Fruit fly (Drosophila melanogaster) whole organism, prepupa: ENCODE results near the gene CG13855.

Source experiments
- Blimp-1 ChIP-seq: fragments of 200-800 bp; sonication (Bioruptor generic); optimal IDR thresholded peaks from 3 replicates; lab custom pipeline; 2017; ENCODE audit warnings: missing biosample characterization, missing genetic modification characterization, mild to moderate bottlenecking, moderate library complexity, missing genetic modification reagents
- CG10631 ChIP-seq: fragments of 200-800 bp; sonication (Bioruptor generic); optimal IDR thresholded peaks from 2 replicates; lab custom pipeline; 2016; ENCODE audit warnings: missing biosample characterization, missing genetic modification characterization
- CG10669 ChIP-seq: fragments of 200-800 bp; sonication (Bioruptor generic); optimal IDR thresholded peaks from 3 replicates; lab custom pipeline; 2018; ENCODE audit warnings: missing biosample characterization, mild to moderate bottlenecking, missing genetic modification characterization, moderate library complexity
- CG11294 ChIP-seq: fragments of 200-800 bp; sonication (Bioruptor generic); IDR thresholded peaks from 2 replicates; pipeline ENCODE4 v1.3.6; 2022; ENCODE audit warnings: missing biosample characterization, missing genetic modification characterization
- CG11902 ChIP-seq: fragments of 200-800 bp; sonication (Bioruptor generic); optimal IDR thresholded peaks from 3 replicates; lab custom pipeline; 2016; ENCODE audit warnings: missing biosample characterization, missing genetic modification characterization
- CG15336 ChIP-seq: fragments of 200-800 bp; sonication (Bioruptor generic); IDR thresholded peaks from 2 replicates; pipeline ENCODE4 v1.3.6; 2022; ENCODE audit warnings: missing biosample characterization, missing genetic modification characterization
- CG1621 ChIP-seq: fragments of 200-800 bp; sonication (Bioruptor generic); optimal IDR thresholded peaks from 3 replicates; lab custom pipeline; 2018; ENCODE audit warnings: missing biosample characterization, mild to moderate bottlenecking, missing genetic modification characterization
- CG16779 ChIP-seq: fragments of 200-800 bp; sonication (Bioruptor generic); optimal IDR thresholded peaks from 3 replicates; lab custom pipeline; 2017; ENCODE audit warnings: missing biosample characterization, mild to moderate bottlenecking, missing genetic modification characterization
- CG3032 ChIP-seq: fragments of 200-800 bp; optimal IDR thresholded peaks from 2 replicates; lab custom pipeline; 2019; ENCODE audit warnings: missing biosample characterization, mild to moderate bottlenecking, missing genetic modification characterization, moderate library complexity
- CG31627 ChIP-seq: fragments of 200-800 bp; sonication (Bioruptor generic); optimal IDR thresholded peaks from 3 replicates; lab custom pipeline; 2016; ENCODE audit warnings: missing biosample characterization, missing genetic modification characterization
- CG32006 ChIP-seq: fragments of 200-800 bp; sonication (Bioruptor generic); optimal IDR thresholded peaks from 3 replicates; lab custom pipeline; 2017; ENCODE audit warnings: missing biosample characterization, mild to moderate bottlenecking, missing genetic modification characterization
- CG34406 ChIP-seq: fragments of 200-800 bp; sonication (Bioruptor generic); optimal IDR thresholded peaks from 3 replicates; lab custom pipeline; 2016; ENCODE audit warnings: missing biosample characterization, missing genetic modification characterization
- CG3919 ChIP-seq: fragments of 200-800 bp; sonication (Bioruptor generic); optimal IDR thresholded peaks from 3 replicates; lab custom pipeline; 2016; ENCODE audit warnings: missing biosample characterization, missing genetic modification characterization
- CG6163 ChIP-seq: fragments of 200-800 bp; sonication (Bioruptor generic); IDR thresholded peaks from 3 replicates; pipeline ENCODE4 v1.3.6; 2022; ENCODE audit warnings: missing biosample characterization, missing genetic modification characterization
- CG6792 ChIP-seq: fragments of 200-800 bp; sonication (Bioruptor generic); optimal IDR thresholded peaks from 3 replicates; lab custom pipeline; 2016; ENCODE audit warnings: missing biosample characterization, missing genetic modification characterization
- CG6808 ChIP-seq: fragments of 200-800 bp; sonication (Bioruptor generic); optimal IDR thresholded peaks from 3 replicates; lab custom pipeline; 2017; ENCODE audit warnings: missing biosample characterization, missing genetic modification characterization, mild to moderate bottlenecking, moderate library complexity, missing genetic modification reagents
- CG6854 ChIP-seq: fragments of 200-800 bp; sonication (Bioruptor generic); optimal IDR thresholded peaks from 2 replicates; lab custom pipeline; 2017; ENCODE audit warnings: missing biosample characterization, mild to moderate bottlenecking, missing genetic modification characterization
- CG7368 ChIP-seq: fragments of 200-800 bp; sonication (Bioruptor generic); optimal IDR thresholded peaks from 3 replicates; lab custom pipeline; 2016; ENCODE audit warnings: missing biosample characterization, missing genetic modification characterization
- CG8119 ChIP-seq: fragments of 200-800 bp; sonication (Bioruptor generic); IDR thresholded peaks from 3 replicates; pipeline ENCODE4 v1.3.6; 2022; ENCODE audit warnings: missing biosample characterization, missing genetic modification characterization
- CG8319 ChIP-seq: fragments of 200-800 bp; sonication (Bioruptor generic); optimal IDR thresholded peaks from 3 replicates; lab custom pipeline; 2016; ENCODE audit warnings: missing biosample characterization, missing genetic modification characterization
- CG8632 ChIP-seq: fragments of 200-800 bp; sonication (Bioruptor generic); optimal IDR thresholded peaks from 3 replicates; lab custom pipeline; 2016; ENCODE audit warnings: missing biosample characterization, missing genetic modification characterization
- CG9139 ChIP-seq: fragments of 200-800 bp; sonication (Bioruptor generic); optimal IDR thresholded peaks from 3 replicates; lab custom pipeline; 2017; ENCODE audit warnings: missing biosample characterization, mild to moderate bottlenecking, missing genetic modification characterization
- Eip75B ChIP-seq: fragments of 200-800 bp; sonication (Bioruptor generic); optimal IDR thresholded peaks from 3 replicates; lab custom pipeline; 2016; ENCODE audit warnings: missing biosample characterization, missing genetic modification characterization
- Eip78C ChIP-seq: fragments of 200-800 bp; sonication (Bioruptor generic); peaks from one replicate; lab custom pipeline; 2016; ENCODE audit warnings: missing biosample characterization, missing genetic modification characterization
- Eip93F ChIP-seq: fragments of 200-800 bp; sonication (Bioruptor generic); optimal IDR thresholded peaks from 2 replicates; lab custom pipeline; 2016; ENCODE audit warnings: missing biosample characterization, mild to moderate bottlenecking, missing genetic modification characterization
- Ets21C ChIP-seq: fragments of 200-800 bp; sonication (Bioruptor generic); optimal IDR thresholded peaks from 3 replicates; lab custom pipeline; 2016; ENCODE audit warnings: missing biosample characterization, missing genetic modification characterization
- Ets96B ChIP-seq: fragments of 200-800 bp; optimal IDR thresholded peaks from 2 replicates; lab custom pipeline; 2019; ENCODE audit warnings: missing biosample characterization, mild to moderate bottlenecking, missing genetic modification characterization, moderate library complexity
- Gug ChIP-seq: fragments of 200-800 bp; sonication (Bioruptor generic); IDR thresholded peaks from 2 replicates; pipeline ENCODE4 v1.3.6; 2022; ENCODE audit warnings: missing biosample characterization, missing genetic modification characterization
- Hr38 ChIP-seq: sonication (Bioruptor generic); optimal IDR thresholded peaks from 2 replicates; lab custom pipeline; 2016; ENCODE audit warnings: missing biosample characterization, missing genetic modification characterization
- Hr4 ChIP-seq: fragments of 200-800 bp; sonication (Bioruptor generic); optimal IDR thresholded peaks from 3 replicates; lab custom pipeline; 2016; ENCODE audit warnings: missing biosample characterization, missing genetic modification characterization
- Lpt ChIP-seq: fragments of 200-800 bp; sonication (Bioruptor generic); optimal IDR thresholded peaks from 3 replicates; lab custom pipeline; 2016; ENCODE audit warnings: missing biosample characterization, missing genetic modification characterization
- Met ChIP-seq: fragments of 200-800 bp; sonication (Bioruptor generic); optimal IDR thresholded peaks from 3 replicates; lab custom pipeline; 2016; ENCODE audit warnings: missing biosample characterization, missing genetic modification characterization
- OdsH ChIP-seq: fragments of 200-800 bp; sonication (Bioruptor generic); optimal IDR thresholded peaks from 3 replicates; lab custom pipeline; 2016; ENCODE audit warnings: missing biosample characterization, missing genetic modification characterization
- Sox102F ChIP-seq: fragments of 200-800 bp; sonication (Bioruptor generic); optimal IDR thresholded peaks from 2 replicates; lab custom pipeline; 2016; ENCODE audit warnings: missing biosample characterization, mild to moderate bottlenecking, missing genetic modification characterization
- Sox15 ChIP-seq: fragments of 200-800 bp; sonication (Bioruptor generic); optimal IDR thresholded peaks from 3 replicates; lab custom pipeline; 2016; ENCODE audit warnings: missing biosample characterization, missing genetic modification characterization
- acj6 ChIP-seq: fragments of 200-800 bp; sonication (Bioruptor generic); optimal IDR thresholded peaks from 3 replicates; lab custom pipeline; 2016; ENCODE audit warnings: missing biosample characterization, missing genetic modification characterization
- cyc ChIP-seq: fragments of 200-800 bp; sonication (Bioruptor generic); optimal IDR thresholded peaks from 3 replicates; lab custom pipeline; 2016; ENCODE audit warnings: missing biosample characterization, missing genetic modification characterization
- dac ChIP-seq: fragments of 200-800 bp; sonication (Bioruptor generic); optimal IDR thresholded peaks from 2 replicates; lab custom pipeline; 2017; ENCODE audit warnings: missing biosample characterization, mild to moderate bottlenecking, missing genetic modification characterization
- dsx ChIP-seq: fragments of 200-800 bp; optimal IDR thresholded peaks from 3 replicates; lab custom pipeline; 2019; ENCODE audit warnings: missing biosample characterization, mild to moderate bottlenecking, missing genetic modification characterization, moderate library complexity; ENCODE audit not compliant: poor library complexity, severe bottlenecking
- eg ChIP-seq: fragments of 200-800 bp; sonication (Bioruptor generic); IDR thresholded peaks from 3 replicates; pipeline ENCODE4 v1.3.6; 2022; ENCODE audit warnings: missing biosample characterization, missing genetic modification characterization
- esn ChIP-seq: fragments of 200-800 bp; sonication (Bioruptor generic); optimal IDR thresholded peaks from 2 replicates; lab custom pipeline; 2016; ENCODE audit warnings: missing biosample characterization, mild to moderate bottlenecking, missing genetic modification characterization, moderate library complexity
- fd59A ChIP-seq: fragments of 200-800 bp; sonication (Bioruptor generic); optimal IDR thresholded peaks from 2 replicates; lab custom pipeline; 2017; ENCODE audit warnings: missing biosample characterization, mild to moderate bottlenecking, missing genetic modification characterization, missing genetic modification reagents
- fd85E ChIP-seq: fragments of 200-800 bp; sonication (Bioruptor generic); optimal IDR thresholded peaks from 3 replicates; lab custom pipeline; 2016; ENCODE audit warnings: missing biosample characterization, missing genetic modification characterization
- lz ChIP-seq: fragments of 200-800 bp; sonication (Bioruptor generic); optimal IDR thresholded peaks from 3 replicates; lab custom pipeline; 2016; ENCODE audit warnings: missing biosample characterization, missing genetic modification characterization
- net ChIP-seq: fragments of 200-800 bp; sonication (Bioruptor generic); optimal IDR thresholded peaks from 3 replicates; lab custom pipeline; 2016; ENCODE audit warnings: missing biosample characterization, missing genetic modification characterization
- pdm3 ChIP-seq: fragments of 200-800 bp; sonication (Bioruptor generic); optimal IDR thresholded peaks from 3 replicates; lab custom pipeline; 2016; ENCODE audit warnings: missing biosample characterization, missing genetic modification characterization
- salr ChIP-seq, 2 experiments: fragments of 200-800 bp; sonication (Bioruptor generic); optimal IDR thresholded peaks; 3 replicates each; lab custom pipeline; 2016 to 2018; ENCODE audit warnings: missing biosample characterization in 2 of 2, missing genetic modification characterization in 2 of 2, mild to moderate bottlenecking in 1 of 2
- spab ChIP-seq: fragments of 200-800 bp; sonication (Bioruptor generic); optimal IDR thresholded peaks from 2 replicates; lab custom pipeline; 2017; ENCODE audit warnings: missing biosample characterization, mild to moderate bottlenecking, missing genetic modification characterization, missing genetic modification reagents
- ss ChIP-seq, 2 experiments: fragments of 200-800 bp; sonication (Bioruptor generic); optimal IDR thresholded peaks; 2 replicates in 1 of 2; 3 replicates in 1 of 2; lab custom pipeline; 2017 to 2018; ENCODE audit warnings: mild to moderate bottlenecking in 2 of 2, missing biosample characterization in 2 of 2, missing genetic modification characterization in 2 of 2, moderate library complexity in 1 of 2
- svp ChIP-seq: fragments of 200-800 bp; sonication (Bioruptor generic); peaks from one replicate; lab custom pipeline; 2016; ENCODE audit warnings: missing biosample characterization, missing genetic modification characterization
- topi ChIP-seq: fragments of 200-800 bp; sonication (Bioruptor generic); optimal IDR thresholded peaks from 3 replicates; lab custom pipeline; 2016; ENCODE audit warnings: missing biosample characterization, missing genetic modification characterization
- vri ChIP-seq: fragments of 200-800 bp; sonication (Bioruptor generic); optimal IDR thresholded peaks from 3 replicates; lab custom pipeline; 2016; ENCODE audit warnings: missing biosample characterization, mild to moderate bottlenecking, missing genetic modification characterization

Gene CG13855

dm6 chr3R:22421618-22422017 is 15.9 kb downstream of the CG13855 start:
- no peak for TF ChIP-seq CG10631 (GFP tag; lab: Kevin White, UChicago)
- peak; percentile 85 for TF ChIP-seq Eip75B (GFP tag; lab: Kevin White, UChicago)
- TF ChIP-seq svp (GFP tag; lab: Kevin White, UChicago) = peak; percentile 95
- TF ChIP-seq Met = peak; percentile 84
- peak; percentile 82; the same call in 1 of the 2 replicates for TF ChIP-seq CG15336 (GFP tag; lab: Robert Waterston, UW)
- TF ChIP-seq CG1621 (tag; lab: Kevin White, UChicago) = no peak
- TF ChIP-seq CG6808 = peak; percentile 24
- TF ChIP-seq dsx (GFP tag; lab: Kevin White, UChicago) = no peak
- peak; percentile 68 for TF ChIP-seq CG11902
- no peak for TF ChIP-seq OdsH (GFP tag; lab: Kevin White, UChicago)
- TF ChIP-seq CG6854 = no peak
- TF ChIP-seq dac (GFP tag; lab: Kevin White, UChicago) = no peak
- no peak for TF ChIP-seq Hr4 (GFP tag; lab: Kevin White, UChicago)
- peak; percentile 33 for TF ChIP-seq Blimp-1
- peak; percentile 72 for TF ChIP-seq CG34406 (GFP tag; lab: Kevin White, UChicago)
- no peak for TF ChIP-seq fd59A (GFP tag; lab: Kevin White, UChicago)
- no peak for TF ChIP-seq Lpt (GFP tag; lab: Kevin White, UChicago)
- TF ChIP-seq CG3919 (GFP tag; lab: Kevin White, UChicago) = peak; percentile 74
- TF ChIP-seq CG11294 = peak; percentile 35; the same call in 1 of the 2 replicates
- peak; percentile 83 for TF ChIP-seq topi
- no peak for TF ChIP-seq CG7368 (GFP tag; lab: Kevin White, UChicago)
- TF ChIP-seq eg (GFP tag; lab: Robert Waterston, UW) = peak; percentile 88
- peak; percentile 27 for TF ChIP-seq CG16779 (tag; lab: Kevin White, UChicago)
- TF ChIP-seq CG6163 = peak; percentile 86
- peak; percentile 23 for TF ChIP-seq CG10669 (GFP tag; lab: Kevin White, UChicago)
- no peak for TF ChIP-seq fd85E (GFP tag; lab: Kevin White, UChicago)
- TF ChIP-seq Sox15 = peak; percentile 47
- peak; percentile 61 for TF ChIP-seq CG3032 (tag; lab: Kevin White, UChicago)
- no peak for TF ChIP-seq salr (GFP tag; optimal IDR thresholded peaks at IDR 0.05; lab: Kevin White, UChicago)
- peak; percentile 73 for TF ChIP-seq Ets21C
- peak; percentile 24 for TF ChIP-seq Eip93F
- peak; percentile 82 for TF ChIP-seq lz
- TF ChIP-seq cyc (GFP tag; lab: Kevin White, UChicago) = peak; percentile 84
- TF ChIP-seq CG31627 (GFP tag; lab: Kevin White, UChicago) = peak; percentile 87
- TF ChIP-seq Hr38 (GFP tag; lab: Kevin White, UChicago) = no peak
- TF ChIP-seq pdm3 (GFP tag; lab: Kevin White, UChicago) = peak; percentile 77
- peak; percentile 86 for TF ChIP-seq esn (GFP tag; lab: Kevin White, UChicago)
- peak; percentile 59; the same call in 2 of the 3 replicates for TF ChIP-seq CG8119 (GFP tag; lab: Robert Waterston, UW)
- TF ChIP-seq CG8319 (GFP tag; lab: Kevin White, UChicago) = peak; percentile 61
- no peak for TF ChIP-seq CG9139 (GFP tag; lab: Kevin White, UChicago)
- no peak for TF ChIP-seq CG32006 (GFP tag; lab: Kevin White, UChicago)
- TF ChIP-seq CG6792 (GFP tag; lab: Kevin White, UChicago) = peak; percentile 80
- TF ChIP-seq Eip78C (GFP tag; lab: Kevin White, UChicago) = peak; percentile 88
- TF ChIP-seq spab (GFP tag; lab: Kevin White, UChicago) = no peak
- TF ChIP-seq CG8632 = peak; percentile 71
- peak; percentile 55 for TF ChIP-seq Ets96B
- TF ChIP-seq Sox102F = peak; percentile 80
- peak; percentile 61 for TF ChIP-seq net
- TF ChIP-seq acj6 = peak; percentile 72
- TF ChIP-seq ss (GFP tag; optimal IDR thresholded peaks at IDR 0.05; lab: Kevin White, UChicago) = peak in 1 of 2 experiments; percentile 39
- peak; percentile 41; the same call in 1 of the 2 replicates for TF ChIP-seq Gug (GFP tag; lab: Robert Waterston, UW)
- TF ChIP-seq vri = peak; percentile 45
